Fruit fly (Drosophila melanogaster): ENCODE data around the gene Ctps.

DNA sequence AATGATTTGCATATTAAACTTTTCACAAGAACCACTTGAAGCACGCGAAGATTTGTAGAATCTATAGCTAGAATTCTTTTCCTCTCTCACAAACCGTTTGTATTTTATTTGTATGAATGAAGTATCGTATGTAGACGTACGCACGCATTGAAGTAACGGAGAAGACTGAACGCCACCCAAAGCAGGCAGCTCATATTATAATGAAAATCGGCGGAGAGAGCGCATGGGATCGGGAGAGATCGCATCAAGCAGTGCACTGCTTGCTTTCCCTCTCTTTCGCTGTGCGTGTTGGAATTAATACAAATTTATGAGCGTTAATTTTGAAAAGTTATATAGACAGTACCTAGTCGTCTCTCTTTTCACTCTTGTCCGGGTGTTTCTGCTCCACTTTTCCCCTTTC lies 18.4 kb upstream of the Ctps start:
- no peak for TF ChIP-seq EcR (GFP tag; optimal IDR thresholded peaks at IDR 0.05)
- peak; percentile 35 for TF ChIP-seq CG12605 (GFP tag; IDR thresholded peaks at IDR 0.05)
- no peak for TF ChIP-seq CG4496 (GFP tag; IDR thresholded peaks at IDR 0.05)
- peak; percentile 9; the same call in 1 of the 2 replicates for TF ChIP-seq CG32121 (GFP tag; IDR thresholded peaks at IDR 0.05)
- no peak for TF ChIP-seq Pif1A (GFP tag; optimal IDR thresholded peaks at IDR 0.05)
- no peak for TF ChIP-seq CG17806 (tag; optimal IDR thresholded peaks at IDR 0.05)
- TF ChIP-seq CG13204 (GFP tag; optimal IDR thresholded peaks at IDR 0.05), result no peak
- TF ChIP-seq D1 (tag; optimal IDR thresholded peaks at IDR 0.05), result no peak
- no peak for TF ChIP-seq CG34367 (tag; optimal IDR thresholded peaks at IDR 0.05)
- peak; percentile 27; the same call in 1 of the 2 replicates for TF ChIP-seq Ets98B (GFP tag; IDR thresholded peaks at IDR 0.05)
- TF ChIP-seq CG9948 (tag; optimal IDR thresholded peaks at IDR 0.05), result no peak

All from whole organism, pupa.